Worm (Caenorhabditis elegans) whole organism, young adult: ENCODE data around the gene ints-7.

Source experiments
- F22D6.2 ChIP-seq: sonication (generic microtip); optimal IDR thresholded peaks from 2 replicates; lab custom pipeline; 2016; ENCODE audit warnings: mild to moderate bottlenecking, missing genetic modification characterization, missing compliant biosample characterization
- ekl-4 ChIP-seq: fragments of 200-800 bp; sonication (Bioruptor generic); IDR thresholded peaks from 2 replicates; pipeline ENCODE4 v1.3.6; 2022; ENCODE audit warnings: missing genetic modification reagents, missing genetic modification characterization, missing compliant biosample characterization
- hlh-12 ChIP-seq: sonication (generic microtip); optimal IDR thresholded peaks from 2 replicates; lab custom pipeline; 2016; ENCODE audit warnings: missing genetic modification characterization, missing compliant biosample characterization
- lin-26 ChIP-seq: fragments of 200-800 bp; sonication (Bioruptor generic); IDR thresholded peaks from 2 replicates; pipeline ENCODE4 v1.3.6; 2022; ENCODE audit warnings: missing genetic modification reagents, missing genetic modification characterization, missing compliant biosample characterization

ce11 chrII:11620630-11621246, 38.1 kb downstream of the ints-7 start:
- TF ChIP-seq ekl-4 (GFP tag; lab: Robert Waterston, UW) (no peak), lin-26 (GFP tag; lab: Robert Waterston, UW) (no peak), F22D6.2 (tag; lab: Kevin White, UChicago) (no peak), hlh-12 (tag; lab: Kevin White, UChicago) (no peak)
